Fruit fly (Drosophila melanogaster): ENCODE results near the gene CG7326.

Gene CG7326

dm6 chrX:18863748-18864482 is at the start of gene CG7326, which contains the start of gene Dora (continued):
- no peak for TF ChIP-seq trh (GFP tag; optimal IDR thresholded peaks at IDR 0.05)
- TF ChIP-seq CG10979 (tag; optimal IDR thresholded peaks at IDR 0.05) = no peak
- no peak for TF ChIP-seq pum (GFP tag; optimal IDR thresholded peaks at IDR 0.05)
- no peak for TF ChIP-seq hkb (optimal IDR thresholded peaks at IDR 0.05)
- no peak for TF ChIP-seq hkb (GFP tag; IDR thresholded peaks at IDR 0.05)
- TF ChIP-seq sim (GFP tag; IDR thresholded peaks at IDR 0.05) = no peak
- no peak for TF ChIP-seq hth (optimal IDR thresholded peaks at IDR 0.05)
- no peak for TF ChIP-seq gcm2 (GFP tag; optimal IDR thresholded peaks at IDR 0.05)
- no peak for TF ChIP-seq sima (GFP tag; optimal IDR thresholded peaks at IDR 0.05)
- no peak for TF ChIP-seq Six4 (GFP tag; optimal IDR thresholded peaks at IDR 0.05)
- no peak for TF ChIP-seq HLH54F (GFP tag; optimal IDR thresholded peaks at IDR 0.05)
- TF ChIP-seq CG1832 (GFP tag; optimal IDR thresholded peaks at IDR 0.05) = peak; percentile 72
- no peak for TF ChIP-seq Blimp-1 (GFP tag; optimal IDR thresholded peaks at IDR 0.05)
- TF ChIP-seq ase (GFP tag; IDR thresholded peaks at IDR 0.05) = no peak
- TF ChIP-seq Poxn (GFP tag; IDR thresholded peaks at IDR 0.05) = no peak
- TF ChIP-seq CG14667 (GFP tag; IDR thresholded peaks at IDR 0.05) = no peak
- TF ChIP-seq insv (GFP tag; optimal IDR thresholded peaks at IDR 0.05) = no peak
- TF ChIP-seq croc (GFP tag; conservative IDR thresholded peaks at IDR 0.05) = no peak
- no peak for TF ChIP-seq CG11398 (GFP tag; optimal IDR thresholded peaks at IDR 0.05)
- TF ChIP-seq hbn (GFP tag; IDR thresholded peaks at IDR 0.05; ENCODE audit: partially characterized antibody) = peak; percentile 91
- no peak for TF ChIP-seq sens-2 (GFP tag; IDR thresholded peaks at IDR 0.05)
- no peak for TF ChIP-seq ham (GFP tag; IDR thresholded peaks at IDR 0.05)
- no peak for TF ChIP-seq Ptx1 (GFP tag; IDR thresholded peaks at IDR 0.05)
- peak; percentile 90 for TF ChIP-seq CG16813 (GFP tag; IDR thresholded peaks at IDR 0.05; ENCODE audit: partially characterized antibody)
- peak; percentile 87 for TF ChIP-seq Scr (GFP tag; IDR thresholded peaks at IDR 0.05; ENCODE audit: partially characterized antibody)
- peak; percentile 26; the same call in 1 of the 2 replicates for TF ChIP-seq vvl (GFP tag; IDR thresholded peaks at IDR 0.05)
- TF ChIP-seq ac (GFP tag; optimal IDR thresholded peaks at IDR 0.05) = no peak
- peak; percentile 33 for TF ChIP-seq CG17912 (GFP tag; optimal IDR thresholded peaks at IDR 0.05)
- TF ChIP-seq CG11085 (GFP tag; IDR thresholded peaks at IDR 0.05) = no peak
- TF ChIP-seq mam (GFP tag; optimal IDR thresholded peaks at IDR 0.05) = no peak
- TF ChIP-seq Opbp (GFP tag; IDR thresholded peaks at IDR 0.05; ENCODE audit: partially characterized antibody) = peak; percentile 91
- TF ChIP-seq ERR (GFP tag; optimal IDR thresholded peaks at IDR 0.05) = no peak
- no peak for TF ChIP-seq Lim3 (GFP tag; IDR thresholded peaks at IDR 0.05)
- no peak for TF ChIP-seq CG3838 (GFP tag; optimal IDR thresholded peaks at IDR 0.05)
- TF ChIP-seq bigmax (GFP tag; optimal IDR thresholded peaks at IDR 0.05) = no peak
- TF ChIP-seq Max (GFP tag; optimal IDR thresholded peaks at IDR 0.05) = peak; percentile 26
- TF ChIP-seq dmrt11E (tag; optimal IDR thresholded peaks at IDR 0.05) = peak; percentile 15
- TF ChIP-seq ato (GFP tag; IDR thresholded peaks at IDR 0.05; ENCODE audit: partially characterized antibody) = peak; percentile 94
- TF ChIP-seq tna (GFP tag; IDR thresholded peaks at IDR 0.05; ENCODE audit: partially characterized antibody) = peak; percentile 92
- TF ChIP-seq Nf-YC (tag; optimal IDR thresholded peaks at IDR 0.05) = no peak
- TF ChIP-seq sug (tag; optimal IDR thresholded peaks at IDR 0.05) = peak; percentile 3
- TF ChIP-seq lilli (GFP tag; optimal IDR thresholded peaks at IDR 0.05) = no peak
- no peak for TF ChIP-seq CTCF (GFP tag; optimal IDR thresholded peaks at IDR 0.05)
- TF ChIP-seq zfh2 (GFP tag; optimal IDR thresholded peaks at IDR 0.05) = no peak
- peak; percentile 97 for TF ChIP-seq pzg (GFP tag; optimal IDR thresholded peaks at IDR 0.05)
- peak; percentile 92 for TF ChIP-seq CG8478 (optimal IDR thresholded peaks at IDR 0.05)
- no peak for TF ChIP-seq CG16779 (GFP tag; IDR thresholded peaks at IDR 0.05)
- no peak for TF ChIP-seq CG6765 (GFP tag; optimal IDR thresholded peaks at IDR 0.05)
- TF ChIP-seq cg (GFP tag; optimal IDR thresholded peaks at IDR 0.05) = peak; percentile 100
- no peak for TF ChIP-seq CG31365 (tag; optimal IDR thresholded peaks at IDR 0.05)
- peak in 1 of 3 experiments; percentile 31 for TF ChIP-seq Stat92E (GFP tag; optimal IDR thresholded peaks at IDR 0.05)
- no peak for TF ChIP-seq tin (GFP tag; optimal IDR thresholded peaks at IDR 0.05)
